Fruit fly (Drosophila melanogaster) whole organism, embryonic: ENCODE measurements around the gene kay.
A peak's percentile ranks its signal among the peaks of the same experiment; 100 is the strongest.

Source experiments
- Bgb ChIP-seq: fragments of 200-800 bp; sonication (Bioruptor generic); IDR thresholded peaks from 2 replicates; pipeline ENCODE4 v1.3.6; 2022; ENCODE audit warnings: missing biosample characterization, missing genetic modification characterization; ENCODE audit not compliant: partially characterized antibody
- CG10209 ChIP-seq: fragments of 200-800 bp; sonication (Bioruptor generic); optimal IDR thresholded peaks from 3 replicates; lab custom pipeline; 2017; ENCODE audit warnings: missing biosample characterization, mild to moderate bottlenecking, missing genetic modification characterization, missing genetic modification reagents
- CG11093 ChIP-seq: fragments of 200-800 bp; sonication (Bioruptor generic); IDR thresholded peaks from 3 replicates; pipeline ENCODE4 v1.3.6; 2022; ENCODE audit warnings: missing biosample characterization, missing genetic modification characterization
- CG13287 ChIP-seq: fragments of 200-800 bp; sonication (Bioruptor generic); IDR thresholded peaks from 2 replicates; pipeline ENCODE4 v1.3.6; 2022; ENCODE audit warnings: missing biosample characterization, missing genetic modification characterization; ENCODE audit not compliant: partially characterized antibody
- CG13624 ChIP-seq: fragments of 200-800 bp; sonication (Bioruptor generic); optimal IDR thresholded peaks from 2 replicates; lab custom pipeline; 2016; ENCODE audit warnings: missing biosample characterization, missing genetic modification characterization
- CG1647 ChIP-seq: fragments of 200-800 bp; sonication (Bioruptor generic); optimal IDR thresholded peaks from 3 replicates; lab custom pipeline; 2016; ENCODE audit warnings: missing biosample characterization, missing genetic modification characterization
- CG16779 ChIP-seq: fragments of 200-800 bp; sonication (Bioruptor generic); IDR thresholded peaks from 2 replicates; pipeline ENCODE4 v1.3.6; 2022; ENCODE audit warnings: missing biosample characterization, missing genetic modification characterization
- CG17361 ChIP-seq: fragments of 200-800 bp; sonication (Bioruptor generic); IDR thresholded peaks from 3 replicates; pipeline ENCODE4 v1.3.6; 2022; ENCODE audit warnings: missing biosample characterization, missing genetic modification characterization
- CG17385 ChIP-seq: fragments of 200-800 bp; sonication (Bioruptor generic); optimal IDR thresholded peaks from 3 replicates; lab custom pipeline; 2018; ENCODE audit warnings: missing biosample characterization, mild to moderate bottlenecking, missing genetic modification characterization
- CG2199 ChIP-seq: fragments of 200-800 bp; sonication (Bioruptor generic); IDR thresholded peaks from 3 replicates; pipeline ENCODE4 v1.3.6; 2022; ENCODE audit warnings: missing biosample characterization, missing genetic modification characterization
- CG2678 ChIP-seq: fragments of 200-800 bp; sonication (Bioruptor generic); optimal IDR thresholded peaks from 3 replicates; lab custom pipeline; 2019; ENCODE audit warnings: missing biosample characterization, mild to moderate bottlenecking, missing genetic modification characterization, moderate library complexity
- CG2712 ChIP-seq: fragments of 200-800 bp; optimal IDR thresholded peaks from 3 replicates; lab custom pipeline; 2019; ENCODE audit warnings: missing biosample characterization, mild to moderate bottlenecking, missing genetic modification characterization, moderate library complexity
- CG3407 ChIP-seq: fragments of 200-800 bp; sonication (Bioruptor generic); optimal IDR thresholded peaks from 2 replicates; lab custom pipeline; 2018; ENCODE audit warnings: missing biosample characterization, mild to moderate bottlenecking, missing genetic modification characterization
- CG6272 ChIP-seq: fragments of 200-800 bp; sonication (Bioruptor generic); IDR thresholded peaks from 2 replicates; pipeline ENCODE4 v1.3.6; 2022; ENCODE audit warnings: missing biosample characterization, missing genetic modification characterization
- CG8944 ChIP-seq: fragments of 200-800 bp; sonication (Bioruptor generic); optimal IDR thresholded peaks from 3 replicates; lab custom pipeline; 2016; ENCODE audit warnings: missing biosample characterization, missing genetic modification characterization
- CG9437 ChIP-seq: fragments of 200-800 bp; sonication (Bioruptor generic); optimal IDR thresholded peaks from 2 replicates; lab custom pipeline; 2018; ENCODE audit warnings: missing biosample characterization, mild to moderate bottlenecking, missing genetic modification characterization
- CG9727 ChIP-seq: fragments of 200-800 bp; sonication (Bioruptor generic); optimal IDR thresholded peaks from 3 replicates; lab custom pipeline; 2017; ENCODE audit warnings: missing biosample characterization, mild to moderate bottlenecking, missing genetic modification characterization
- CG9797 ChIP-seq: fragments of 200-800 bp; sonication (Bioruptor generic); optimal IDR thresholded peaks from 3 replicates; lab custom pipeline; 2018; ENCODE audit warnings: missing biosample characterization, mild to moderate bottlenecking, missing genetic modification characterization
- CHES-1-like ChIP-seq: fragments of 200-800 bp; sonication (Bioruptor generic); optimal IDR thresholded peaks from 2 replicates; lab custom pipeline; 2016; ENCODE audit warnings: missing biosample characterization, missing genetic modification characterization
- Doc2 ChIP-seq: fragments of 200-800 bp; sonication (Bioruptor generic); IDR thresholded peaks from 2 replicates; pipeline ENCODE4 v1.3.6; 2022; ENCODE audit warnings: missing biosample characterization, missing genetic modification characterization
- Ets65A ChIP-seq: fragments of 200-800 bp; sonication (Bioruptor generic); peaks from one replicate; lab custom pipeline; 2016; ENCODE audit warnings: missing biosample characterization, missing genetic modification characterization
- Gug ChIP-seq: fragments of 200-800 bp; sonication (Bioruptor generic); IDR thresholded peaks from 4 replicates; pipeline ENCODE4 v1.3.6; 2022; ENCODE audit warnings: missing biosample characterization, missing genetic modification characterization
- HLHmδ ChIP-seq: fragments of 200-800 bp; sonication (Bioruptor generic); optimal IDR thresholded peaks from 2 replicates; lab custom pipeline; 2018; ENCODE audit warnings: missing biosample characterization, mild to moderate bottlenecking, missing genetic modification characterization, moderate library complexity
- HmgD ChIP-seq: fragments of 200-800 bp; sonication (Bioruptor generic); optimal IDR thresholded peaks from 3 replicates; lab custom pipeline; 2016; ENCODE audit warnings: missing biosample characterization, missing genetic modification characterization
- Max ChIP-seq: fragments of 200-800 bp; sonication (Bioruptor generic); optimal IDR thresholded peaks from 2 replicates; lab custom pipeline; 2016; ENCODE audit warnings: missing biosample characterization, mild to moderate bottlenecking, missing genetic modification characterization
- Oaz ChIP-seq: fragments of 200-800 bp; sonication (Bioruptor generic); IDR thresholded peaks from 2 replicates; pipeline ENCODE4 v1.3.6; 2022; ENCODE audit warnings: missing biosample characterization, missing genetic modification characterization
- Pdp1 ChIP-seq, 2 experiments: fragments of 200-800 bp; sonication (Bioruptor generic); optimal IDR thresholded peaks; 3 replicates each; lab custom pipeline; 2016; ENCODE audit warnings: missing biosample characterization in 2 of 2, missing genetic modification characterization in 2 of 2, mild to moderate bottlenecking in 1 of 2, moderate library complexity in 1 of 2
- Rx ChIP-seq: fragments of 200-800 bp; sonication (Bioruptor generic); IDR thresholded peaks from 2 replicates; pipeline ENCODE4 v1.3.6; 2022; ENCODE audit warnings: missing biosample characterization, missing genetic modification characterization
- Sry-δ ChIP-seq: fragments of 200-800 bp; sonication (Bioruptor generic); optimal IDR thresholded peaks from 2 replicates; lab custom pipeline; 2016; ENCODE audit warnings: missing biosample characterization, missing genetic modification characterization
- Ssrp ChIP-seq: fragments of 200-800 bp; sonication (Bioruptor generic); optimal IDR thresholded peaks from 2 replicates; lab custom pipeline; 2018; ENCODE audit warnings: missing biosample characterization, mild to moderate bottlenecking, missing genetic modification characterization, moderate library complexity
- Taf1 ChIP-seq: fragments of 200-800 bp; sonication (Bioruptor generic); IDR thresholded peaks from 2 replicates; pipeline ENCODE4 v1.3.6; 2022; ENCODE audit warnings: missing biosample characterization, missing genetic modification characterization
- Tbp ChIP-seq: fragments of >200 bp; optimal IDR thresholded peaks from 2 replicates; lab custom pipeline; 2018; ENCODE audit warnings: missing biosample characterization, missing genetic modification characterization
- dpn ChIP-seq, 2 experiments: fragments of 200-800 bp; sonication (Bioruptor generic); optimal IDR thresholded peaks; 3 replicates each; lab custom pipeline; 2016; ENCODE audit warnings: missing biosample characterization in 2 of 2, missing genetic modification characterization in 2 of 2
- eve ChIP-seq, 2 experiments: fragments of >200 bp; optimal IDR thresholded peaks; 2 replicates each; lab custom pipeline; 2017; ENCODE audit warnings: missing biosample characterization in 2 of 2, missing genetic modification characterization in 2 of 2
- eyg ChIP-seq: fragments of 200-800 bp; sonication (Bioruptor generic); optimal IDR thresholded peaks from 3 replicates; lab custom pipeline; 2016; ENCODE audit warnings: missing biosample characterization, missing genetic modification characterization
- insv ChIP-seq, 2 experiments: fragments of 200-800 bp; sonication (Bioruptor generic); optimal IDR thresholded peaks; 3 replicates each; lab custom pipeline; 2016 to 2018; ENCODE audit warnings: missing biosample characterization in 2 of 2, missing genetic modification characterization in 2 of 2
- nerfin-2 ChIP-seq: fragments of 200-800 bp; sonication (Bioruptor generic); IDR thresholded peaks from 2 replicates; pipeline ENCODE4 v1.3.6; 2022; ENCODE audit warnings: missing biosample characterization, missing genetic modification characterization; ENCODE audit not compliant: partially characterized antibody
- onecut ChIP-seq: fragments of 200-800 bp; sonication (Bioruptor generic); IDR thresholded peaks from 2 replicates; pipeline ENCODE4 v1.3.6; 2022; ENCODE audit warnings: missing biosample characterization, missing genetic modification characterization
- org-1 ChIP-seq: fragments of 200-800 bp; sonication (Bioruptor generic); optimal IDR thresholded peaks from 2 replicates; lab custom pipeline; 2017; ENCODE audit warnings: missing biosample characterization, missing genetic modification characterization
- otp ChIP-seq: fragments of 200-800 bp; sonication (Bioruptor generic); IDR thresholded peaks from 3 replicates; pipeline ENCODE4, ENCODE4 v1.3.6; 2022; ENCODE audit warnings: missing biosample characterization, missing genetic modification characterization
- peb ChIP-seq: fragments of 200-800 bp; sonication (Bioruptor generic); IDR thresholded peaks from 2 replicates; pipeline ENCODE4 v1.3.6; 2022; ENCODE audit warnings: missing biosample characterization, missing genetic modification characterization
- prd ChIP-seq, 3 experiments: fragments of >200 bp in 2 of 3; fragments of 200-800 bp in 1 of 3; sonication (Bioruptor generic) in 1 of 3; optimal IDR thresholded peaks in 2 of 3; IDR thresholded peaks in 1 of 3; 2 replicates in 2 of 3; 3 replicates in 1 of 3; pipeline versions ENCODE4 v1.3.6 to Lab custom; 2017 to 2022; ENCODE audit warnings: missing biosample characterization in 1 of 3, missing genetic modification characterization in 1 of 3
- sim ChIP-seq: fragments of 200-800 bp; sonication (Bioruptor generic); IDR thresholded peaks from 2 replicates; pipeline ENCODE4 v1.3.6; 2022; ENCODE audit warnings: missing biosample characterization, missing genetic modification characterization
- sob ChIP-seq: fragments of 200-800 bp; sonication (Bioruptor generic); IDR thresholded peaks from 2 replicates; pipeline ENCODE4 v1.3.6; 2022; ENCODE audit warnings: missing biosample characterization, missing genetic modification characterization
- tap ChIP-seq: fragments of 200-800 bp; optimal IDR thresholded peaks from 3 replicates; lab custom pipeline; 2019; ENCODE audit warnings: missing biosample characterization, mild to moderate bottlenecking, missing genetic modification characterization, moderate library complexity
- trh ChIP-seq: fragments of 200-800 bp; sonication (Bioruptor generic); optimal IDR thresholded peaks from 2 replicates; lab custom pipeline; 2016; ENCODE audit warnings: missing biosample characterization, missing genetic modification characterization
- tup ChIP-seq: fragments of 200-800 bp; sonication (Bioruptor generic); optimal IDR thresholded peaks from 2 replicates; lab custom pipeline; 2016; ENCODE audit warnings: missing biosample characterization, mild to moderate bottlenecking, missing genetic modification characterization, moderate library complexity
- vvl ChIP-seq: fragments of 200-800 bp; sonication (Bioruptor generic); IDR thresholded peaks from 2 replicates; pipeline ENCODE4 v1.3.6; 2022; ENCODE audit warnings: missing biosample characterization, missing genetic modification characterization
- wdn ChIP-seq: fragments of 200-800 bp; sonication (Bioruptor generic); IDR thresholded peaks from 2 replicates; pipeline ENCODE4 v1.3.6; 2022; ENCODE audit warnings: missing biosample characterization, missing genetic modification characterization

The kay gene

DNA sequence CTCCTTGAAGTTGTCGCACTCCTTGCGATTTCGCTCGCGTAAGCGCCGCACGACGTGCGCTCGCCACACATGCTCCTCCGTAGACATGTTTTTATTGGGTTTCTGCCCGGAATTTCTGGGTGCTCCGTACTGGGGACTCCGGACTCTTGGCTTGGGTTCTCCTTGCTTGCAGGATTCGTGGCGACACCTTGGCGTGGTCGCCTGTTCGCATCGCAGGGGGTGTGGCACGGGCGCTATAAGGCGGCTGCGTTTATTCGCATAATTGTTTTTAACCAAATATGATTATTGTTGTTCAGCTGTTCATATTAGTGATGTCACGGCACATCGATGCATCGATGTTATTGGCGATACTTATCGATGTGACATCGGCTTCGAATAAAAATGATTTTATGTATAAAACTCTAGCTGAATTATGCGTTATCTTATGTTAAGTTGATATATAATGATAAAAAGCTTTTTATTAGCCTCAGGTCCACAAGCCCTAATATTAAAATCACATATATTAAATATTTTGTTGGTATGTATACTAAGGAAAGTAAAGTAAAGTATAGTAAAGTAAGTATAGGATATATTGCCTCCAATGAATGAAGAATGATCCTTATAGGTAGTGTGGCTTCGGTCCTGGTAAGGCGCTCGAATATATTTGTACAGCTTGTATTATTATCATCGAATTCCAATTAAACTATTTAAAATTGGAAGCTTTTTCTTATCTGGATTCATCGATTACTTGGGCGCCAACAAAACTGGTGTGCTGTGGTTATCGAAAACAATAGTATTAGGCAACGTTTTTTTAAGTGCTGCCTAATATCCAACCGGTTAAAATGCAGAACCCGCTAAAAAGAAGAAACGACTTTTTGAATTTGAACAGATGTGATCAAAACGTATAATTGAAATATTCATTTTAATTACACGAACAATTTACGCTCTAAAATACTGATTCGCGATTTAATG is 69.2 kb downstream of the kay start, which contains the start of gene Atg16 (continued):
- TF ChIP-seq insv (GFP tag; optimal IDR thresholded peaks at IDR 0.05; lab: Kevin White, UChicago): no peak
- no peak for TF ChIP-seq CG17385 (GFP tag; lab: Kevin White, UChicago)
- TF ChIP-seq Taf1 (GFP tag; lab: Robert Waterston, UW): no peak
- TF ChIP-seq org-1 (GFP tag; lab: Kevin White, UChicago): no peak
- TF ChIP-seq CG11093 (GFP tag; lab: Robert Waterston, UW): no peak
- peak; percentile 81 for TF ChIP-seq Sry-δ (GFP tag; lab: Kevin White, UChicago)
- no peak for TF ChIP-seq Ssrp (tag; lab: Kevin White, UChicago)
- TF ChIP-seq HmgD (GFP tag; lab: Kevin White, UChicago): no peak
- no peak for TF ChIP-seq Doc2 (GFP tag; lab: Robert Waterston, UW)
- TF ChIP-seq CG13287 (GFP tag; lab: Robert Waterston, UW): peak; percentile 85
- TF ChIP-seq CG9437: no peak
- no peak for TF ChIP-seq tup
- TF ChIP-seq Pdp1 (GFP tag; optimal IDR thresholded peaks at IDR 0.05; lab: Kevin White, UChicago): no peak
- no peak for TF ChIP-seq sim (GFP tag; lab: Robert Waterston, UW)
- TF ChIP-seq Gug: no peak; the same call in 3 of the 4 replicates
- TF ChIP-seq wdn: no peak
- no peak for TF ChIP-seq CG3407 (GFP tag; lab: Kevin White, UChicago)
- TF ChIP-seq Bgb (GFP tag; lab: Robert Waterston, UW): peak; percentile 92
- peak; percentile 87 for TF ChIP-seq nerfin-2 (GFP tag; lab: Robert Waterston, UW)
- TF ChIP-seq CG9727: no peak
- no peak for TF ChIP-seq CG2678
- no peak for TF ChIP-seq CG8944
- TF ChIP-seq CG6272 (GFP tag; lab: Robert Waterston, UW): no peak
- TF ChIP-seq dpn (GFP tag; optimal IDR thresholded peaks at IDR 0.05; lab: Kevin White, UChicago): no peak
- TF ChIP-seq CG13624 (GFP tag; lab: Kevin White, UChicago): no peak
- no peak for TF ChIP-seq otp (GFP tag; lab: Robert Waterston, UW)
- TF ChIP-seq HLHmδ (GFP tag; lab: Kevin White, UChicago): no peak
- TF ChIP-seq prd (optimal IDR thresholded peaks at IDR 0.05; lab: Kevin White, UChicago): no peak
- TF ChIP-seq prd (GFP tag; IDR thresholded peaks at IDR 0.05; lab: Robert Waterston, UW): no peak
- TF ChIP-seq CG1647 (GFP tag; lab: Kevin White, UChicago): no peak
- 0 out of 2 replicates have a peak, but pooled peaks have one; percentile 9 for TF ChIP-seq sob (GFP tag; lab: Robert Waterston, UW)
- TF ChIP-seq CG2199 (GFP tag; lab: Robert Waterston, UW): no peak
- no peak for TF ChIP-seq Rx (GFP tag; lab: Robert Waterston, UW)
- TF ChIP-seq trh (GFP tag; lab: Kevin White, UChicago): no peak
- TF ChIP-seq Oaz (GFP tag; lab: Robert Waterston, UW): no peak
- no peak for TF ChIP-seq onecut (GFP tag; lab: Robert Waterston, UW)
- no peak for TF ChIP-seq tap (tag; lab: Kevin White, UChicago)
- no peak for TF ChIP-seq CG9797 (GFP tag; lab: Kevin White, UChicago)
- TF ChIP-seq CG16779 (GFP tag; lab: Robert Waterston, UW): no peak
- no peak for TF ChIP-seq Tbp (GFP tag; lab: Kevin White, UChicago)
- TF ChIP-seq CG10209 (GFP tag; lab: Kevin White, UChicago): no peak
- TF ChIP-seq CG2712: no peak
- TF ChIP-seq CG17361 (GFP tag; lab: Robert Waterston, UW): peak; percentile 51; the same call in 1 of the 3 replicates
- TF ChIP-seq peb (GFP tag; lab: Robert Waterston, UW): no peak
- no peak for TF ChIP-seq Max (GFP tag; lab: Kevin White, UChicago)
- TF ChIP-seq CHES-1-like (GFP tag; lab: Kevin White, UChicago): no peak
- peak; percentile 68 for TF ChIP-seq Ets65A
- TF ChIP-seq eve (GFP tag; optimal IDR thresholded peaks at IDR 0.05; lab: Kevin White, UChicago): no peak
- TF ChIP-seq vvl (GFP tag; lab: Robert Waterston, UW): no peak
- no peak for TF ChIP-seq eyg (GFP tag; lab: Kevin White, UChicago)
